Fruit fly (Drosophila melanogaster): ENCODE results near the gene CG10026.

The CG10026 gene

DNA sequence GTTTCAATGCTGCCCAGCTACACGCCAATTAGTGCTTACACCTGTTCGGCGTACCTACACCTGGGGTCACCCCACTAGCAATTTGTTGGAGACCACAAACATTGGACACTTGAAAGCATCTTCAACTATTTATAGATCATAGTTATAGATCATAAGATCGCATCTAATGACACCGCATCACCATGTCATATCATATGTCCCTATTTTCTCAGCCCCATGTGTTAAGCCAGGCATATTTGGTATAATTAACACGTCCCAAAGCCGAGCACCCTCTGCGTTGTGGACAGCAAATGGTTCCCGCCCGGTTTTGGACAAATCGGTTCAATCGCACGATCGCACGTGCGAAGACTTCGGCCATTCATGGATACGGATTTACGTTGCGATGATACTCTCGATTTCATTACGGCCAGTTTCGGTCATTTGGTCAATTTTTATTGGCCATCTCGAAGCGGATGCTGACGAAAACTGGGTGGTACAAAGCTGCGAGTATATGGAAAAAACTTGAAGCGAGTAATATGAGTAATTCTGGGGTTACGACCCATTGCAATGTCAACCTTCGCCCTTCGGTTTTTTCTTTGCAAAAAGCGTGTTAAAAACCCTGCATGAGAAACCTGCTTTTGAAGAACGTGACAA lies 14.3 kb upstream of the CG10026 start (continued):
- TF ChIP-seq sens-2 (GFP tag; IDR thresholded peaks at IDR 0.05) (peak; percentile 52; the same call in 1 of the 2 replicates), CG7271 (tag; optimal IDR thresholded peaks at IDR 0.05) (no peak), chm (GFP tag; IDR thresholded peaks at IDR 0.05) (peak; percentile 84), CG13424 (tag; optimal IDR thresholded peaks at IDR 0.05) (peak; percentile 81), CG34422 (GFP tag; IDR thresholded peaks at IDR 0.05) (peak; percentile 86), mld (GFP tag; IDR thresholded peaks at IDR 0.05; ENCODE audit: partially characterized antibody) (no peak), peb (GFP tag; IDR thresholded peaks at IDR 0.05) (peak; percentile 21; the same call in 1 of the 2 replicates), Sry-β (GFP tag; optimal IDR thresholded peaks at IDR 0.05) (no peak), CG10979 (tag; optimal IDR thresholded peaks at IDR 0.05) (peak; percentile 73), nom (GFP tag; optimal IDR thresholded peaks at IDR 0.05) (no peak), Nf-YC (tag; optimal IDR thresholded peaks at IDR 0.05) (peak; percentile 8), lbe (GFP tag; optimal IDR thresholded peaks at IDR 0.05) (no peak), CG17912 (GFP tag; optimal IDR thresholded peaks at IDR 0.05) (peak; percentile 85), CG8478 (optimal IDR thresholded peaks at IDR 0.05) (no peak), CG3726 (GFP tag; IDR thresholded peaks at IDR 0.05) (0 out of 3 replicates have a peak, but pooled peaks have one; percentile 60), Spps (tag; optimal IDR thresholded peaks at IDR 0.05) (no peak), Hr51 (GFP tag; optimal IDR thresholded peaks at IDR 0.05) (peak; percentile 87 to 94), ab (GFP tag; optimal IDR thresholded peaks at IDR 0.05) (peak; percentile 63), NFAT (GFP tag; IDR thresholded peaks at IDR 0.05) (peak; percentile 48; the same call in 1 of the 2 replicates), jigr1 (GFP tag; IDR thresholded peaks at IDR 0.05) (0 out of 3 replicates have a peak, but pooled peaks have one; percentile 52), CG2202 (tag; optimal IDR thresholded peaks at IDR 0.05) (peak; percentile 15), CG10654 (GFP tag; optimal IDR thresholded peaks at IDR 0.05) (peak; percentile 63), pho (GFP tag; optimal IDR thresholded peaks at IDR 0.05) (peak; percentile 86), cg (GFP tag; optimal IDR thresholded peaks at IDR 0.05) (no peak), CG6791 (GFP tag; IDR thresholded peaks at IDR 0.05; ENCODE audit: partially characterized antibody) (no peak), CG2116 (GFP tag; optimal IDR thresholded peaks at IDR 0.05) (peak; percentile 59), CG15514 (GFP tag; optimal IDR thresholded peaks at IDR 0.05) (peak; percentile 62), chn (GFP tag; optimal IDR thresholded peaks at IDR 0.05) (peak; percentile 83), HHEX (GFP tag; optimal IDR thresholded peaks at IDR 0.05) (peak; percentile 75), CG16813 (GFP tag; IDR thresholded peaks at IDR 0.05; ENCODE audit: partially characterized antibody) (no peak), NC2α (GFP tag; optimal IDR thresholded peaks at IDR 0.05) (peak; percentile 91), btn (GFP tag; optimal IDR thresholded peaks at IDR 0.05) (peak; percentile 52), Dbx (GFP tag; IDR thresholded peaks at IDR 0.05) (peak; percentile 89), CG14710 (tag; optimal IDR thresholded peaks at IDR 0.05) (peak; percentile 14), dimm (GFP tag; IDR thresholded peaks at IDR 0.05) (peak; percentile 62), dmrt99B (tag; optimal IDR thresholded peaks at IDR 0.05) (peak; percentile 92), sug (tag; optimal IDR thresholded peaks at IDR 0.05) (peak; percentile 35), Mrtf (GFP tag; IDR thresholded peaks at IDR 0.05) (peak; percentile 61; the same call in 2 of the 3 replicates), CG6254 (GFP tag; optimal IDR thresholded peaks at IDR 0.05) (peak; percentile 46), sob (GFP tag; IDR thresholded peaks at IDR 0.05) (peak; percentile 64), CG7357 (GFP tag; IDR thresholded peaks at IDR 0.05) (peak; percentile 45; the same call in 1 of the 3 replicates), nmo (GFP tag; optimal IDR thresholded peaks at IDR 0.05) (peak; percentile 73), CG30431 (GFP tag; optimal IDR thresholded peaks at IDR 0.05) (peak; percentile 48), mirr (GFP tag; optimal IDR thresholded peaks at IDR 0.05) (peak; percentile 78), CG9609 (GFP tag; optimal IDR thresholded peaks at IDR 0.05) (peak; percentile 56), CG10209 (GFP tag; optimal IDR thresholded peaks at IDR 0.05) (peak; percentile 73), crp (GFP tag; optimal IDR thresholded peaks at IDR 0.05) (peak in 1 of 2 experiments; percentile 60), CrebB (tag; optimal IDR thresholded peaks at IDR 0.05) (peak; percentile 63)
